Fruit fly (Drosophila melanogaster) S2 (cell line): ENCODE data around the gene mad2.

Experiments used
- CG8478 ChIP-seq: fragments of >200 bp; optimal IDR thresholded peaks from 2 replicates; lab custom pipeline; 2018
- CTCF ChIP-seq, 2 experiments: fragments of >200 bp; optimal IDR thresholded peaks; 2 replicates each; lab custom pipeline; 2018

- TF ChIP-seq CG8478 (lab: Kevin White, UChicago) (no peak), CTCF (optimal IDR thresholded peaks at IDR 0.05; lab: Kevin White, UChicago) (no peak)
Measured at dm6 chr3L:5845466-5845865, 32.6 kb upstream of the mad2 start, which contains the start of gene vn.
